Worm (Caenorhabditis elegans) whole organism, mixed stage, embryonic: ENCODE results near the gene ZK1307.9.

Experiments used
- M03D4.4 ChIP-seq: sonication (generic microtip); optimal IDR thresholded peaks from 2 replicates; lab custom pipeline; 2017; ENCODE audit warnings: mild to moderate bottlenecking, missing genetic modification characterization, missing compliant biosample characterization
- bed-3 ChIP-seq: fragments of 200-800 bp; sonication (Bioruptor generic); optimal IDR thresholded peaks from 3 replicates; lab custom pipeline; 2018; ENCODE audit warnings: mild to moderate bottlenecking, missing genetic modification characterization, moderate library complexity, missing compliant biosample characterization
- blmp-1 ChIP-seq: fragments of 150-350 bp; optimal IDR thresholded peaks from 2 replicates; lab custom pipeline; 2014; ENCODE audit warnings: missing biosample characterization, missing genetic modification characterization
- ceh-43 ChIP-seq: fragments of 200-800 bp; sonication (Bioruptor generic); optimal IDR thresholded peaks from 2 replicates; lab custom pipeline; 2018; ENCODE audit warnings: mild to moderate bottlenecking, missing genetic modification characterization, moderate library complexity, missing compliant biosample characterization
- ceh-83 ChIP-seq: fragments of 200-800 bp; sonication (Bioruptor generic); optimal IDR thresholded peaks from 2 replicates; lab custom pipeline; 2018; ENCODE audit warnings: mild to moderate bottlenecking, missing genetic modification characterization, missing compliant biosample characterization
- ces-1 ChIP-seq: fragments of 150-350 bp; optimal IDR thresholded peaks from 2 replicates; lab custom pipeline; 2014; ENCODE audit warnings: missing biosample characterization, missing genetic modification reagents, missing genetic modification characterization
- cnd-1 ChIP-seq: fragments of 200-800 bp; sonication (Bioruptor generic); optimal IDR thresholded peaks from 2 replicates; lab custom pipeline; 2018; ENCODE audit warnings: mild to moderate bottlenecking, missing genetic modification characterization, missing compliant biosample characterization
- drap-1 ChIP-seq: fragments of 200-800 bp; sonication (Bioruptor generic); optimal IDR thresholded peaks from 3 replicates; lab custom pipeline; 2018; ENCODE audit warnings: mild to moderate bottlenecking, missing genetic modification characterization, missing compliant biosample characterization
- elt-1 ChIP-seq: sonication (generic microtip); optimal IDR thresholded peaks from 2 replicates; lab custom pipeline; 2017; ENCODE audit warnings: missing genetic modification characterization, mild to moderate bottlenecking, missing compliant biosample characterization, antibody characterized with exemption, moderate library complexity, borderline replicate concordance; ENCODE audit not compliant: insufficient read depth
- elt-3 ChIP-seq: fragments of 150-350 bp; optimal IDR thresholded peaks from 2 replicates; lab custom pipeline; 2014; ENCODE audit warnings: missing biosample characterization, missing genetic modification characterization
- ham-2 ChIP-seq: fragments of 200-800 bp; sonication (Bioruptor generic); optimal IDR thresholded peaks from 2 replicates; lab custom pipeline; 2018; ENCODE audit warnings: mild to moderate bottlenecking, missing genetic modification characterization, missing compliant biosample characterization
- hlh-1 ChIP-seq: fragments of 150-350 bp; optimal IDR thresholded peaks from 2 replicates; lab custom pipeline; 2014; ENCODE audit warnings: missing biosample characterization, missing genetic modification reagents, missing genetic modification characterization
- lin-13 ChIP-seq: fragments of 150-350 bp; optimal IDR thresholded peaks from 2 replicates; lab custom pipeline; 2014; ENCODE audit warnings: missing biosample characterization, missing genetic modification characterization
- lin-32 ChIP-seq: fragments of 200-800 bp; sonication (Bioruptor generic); optimal IDR thresholded peaks from 2 replicates; lab custom pipeline; 2018; ENCODE audit warnings: mild to moderate bottlenecking, missing genetic modification characterization, missing compliant biosample characterization
- lsy-2 ChIP-seq: fragments of 150-350 bp; optimal IDR thresholded peaks from 2 replicates; lab custom pipeline; 2014; ENCODE audit warnings: missing biosample characterization, missing genetic modification characterization
- mab-5 ChIP-seq: fragments of 150-350 bp; optimal IDR thresholded peaks from 2 replicates; lab custom pipeline; 2014; ENCODE audit warnings: missing biosample characterization, missing genetic modification characterization
- mep-1 ChIP-seq: fragments of 150-350 bp; optimal IDR thresholded peaks from 2 replicates; lab custom pipeline; 2017; ENCODE audit warnings: missing biosample characterization, missing genetic modification reagents, missing genetic modification characterization, inconsistent platforms
- mls-2 ChIP-seq: sonication (generic microtip); optimal IDR thresholded peaks from 2 replicates; lab custom pipeline; 2016; ENCODE audit warnings: mild to moderate bottlenecking, missing genetic modification characterization, moderate library complexity, missing compliant biosample characterization
- nhr-12 ChIP-seq: fragments of 150-350 bp; optimal IDR thresholded peaks from 2 replicates; lab custom pipeline; 2014; ENCODE audit warnings: missing biosample characterization, missing genetic modification characterization
- nhr-2 ChIP-seq: fragments of 150-350 bp; optimal IDR thresholded peaks from 2 replicates; lab custom pipeline; 2014; ENCODE audit warnings: missing biosample characterization, missing genetic modification characterization
- nhr-237 ChIP-seq: fragments of 150-350 bp; optimal IDR thresholded peaks from 2 replicates; lab custom pipeline; 2014; ENCODE audit warnings: missing biosample characterization, missing genetic modification characterization
- nhr-28 ChIP-seq: fragments of 150-350 bp; optimal IDR thresholded peaks from 2 replicates; lab custom pipeline; 2014; ENCODE audit warnings: missing biosample characterization, missing genetic modification characterization
- nhr-76 ChIP-seq: sonication (generic microtip); optimal IDR thresholded peaks from 2 replicates; lab custom pipeline; 2017; ENCODE audit warnings: missing biosample characterization, missing genetic modification characterization
- pha-4 ChIP-seq: fragments of 150-350 bp; optimal IDR thresholded peaks from 2 replicates; lab custom pipeline; 2018; ENCODE audit warnings: missing biosample characterization, missing genetic modification reagents, missing genetic modification characterization
- sem-2 ChIP-seq: fragments of 200-800 bp; sonication (Bioruptor generic); optimal IDR thresholded peaks from 2 replicates; lab custom pipeline; 2018; ENCODE audit warnings: mild to moderate bottlenecking, missing genetic modification characterization, missing compliant biosample characterization
- snpc-4 ChIP-seq: fragments of 150-350 bp; optimal IDR thresholded peaks from 2 replicates; lab custom pipeline; 2014; ENCODE audit warnings: missing biosample characterization, missing genetic modification characterization
- sptf-1 ChIP-seq: sonication (generic microtip); optimal IDR thresholded peaks from 2 replicates; lab custom pipeline; 2017; ENCODE audit warnings: mild to moderate bottlenecking, missing genetic modification characterization, moderate library complexity, missing compliant biosample characterization
- unc-120 ChIP-seq: sonication (generic microtip); optimal IDR thresholded peaks from 2 replicates; lab custom pipeline; 2017; ENCODE audit warnings: missing genetic modification characterization, missing compliant biosample characterization; ENCODE audit not compliant: poor library complexity, severe bottlenecking
- unc-39 ChIP-seq: fragments of 150-350 bp; optimal IDR thresholded peaks from 2 replicates; lab custom pipeline; 2014; ENCODE audit warnings: missing biosample characterization, missing genetic modification characterization
- unc-62 ChIP-seq: fragments of 150-350 bp; optimal IDR thresholded peaks from 2 replicates; lab custom pipeline; 2014; ENCODE audit warnings: missing biosample characterization, missing genetic modification reagents, missing genetic modification characterization
- zip-8 ChIP-seq: fragments of 150-350 bp; optimal IDR thresholded peaks from 2 replicates; lab custom pipeline; 2014; ENCODE audit warnings: missing biosample characterization, missing genetic modification characterization
- ztf-11 ChIP-seq: fragments of 150-350 bp; optimal IDR thresholded peaks from 2 replicates; lab custom pipeline; 2014; ENCODE audit warnings: missing biosample characterization, missing genetic modification characterization

Gene ZK1307.9

DNA sequence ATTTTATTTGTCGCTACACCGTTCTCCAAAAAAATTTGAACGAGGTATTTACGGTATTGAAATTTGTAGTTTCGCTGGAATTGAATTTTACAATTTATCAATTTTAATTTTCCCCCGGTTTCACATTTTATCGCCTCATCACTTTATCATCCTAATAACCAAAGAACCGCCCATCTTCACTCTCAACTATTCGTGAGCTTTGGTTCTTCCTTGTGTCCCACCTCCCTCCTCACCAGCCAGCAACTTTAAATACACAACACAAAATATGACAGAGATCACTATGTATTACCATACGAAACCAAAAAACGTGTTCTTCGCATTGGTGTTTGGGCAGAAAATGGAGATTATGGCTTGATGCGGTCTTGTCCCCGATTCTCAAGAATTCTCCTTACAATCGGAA lies 45.2 kb upstream of the ZK1307.9 start:
- no peak for TF ChIP-seq snpc-4 (tag; lab: Kevin White, UChicago)
- no peak for TF ChIP-seq sptf-1 (tag; lab: Kevin White, UChicago)
- no peak for TF ChIP-seq nhr-237 (tag; lab: Kevin White, UChicago)
- no peak for TF ChIP-seq M03D4.4 (tag; lab: Kevin White, UChicago)
- TF ChIP-seq ham-2 (GFP tag; lab: Kevin White, UChicago) = no peak
- no peak for TF ChIP-seq blmp-1 (tag; lab: Kevin White, UChicago)

DNA sequence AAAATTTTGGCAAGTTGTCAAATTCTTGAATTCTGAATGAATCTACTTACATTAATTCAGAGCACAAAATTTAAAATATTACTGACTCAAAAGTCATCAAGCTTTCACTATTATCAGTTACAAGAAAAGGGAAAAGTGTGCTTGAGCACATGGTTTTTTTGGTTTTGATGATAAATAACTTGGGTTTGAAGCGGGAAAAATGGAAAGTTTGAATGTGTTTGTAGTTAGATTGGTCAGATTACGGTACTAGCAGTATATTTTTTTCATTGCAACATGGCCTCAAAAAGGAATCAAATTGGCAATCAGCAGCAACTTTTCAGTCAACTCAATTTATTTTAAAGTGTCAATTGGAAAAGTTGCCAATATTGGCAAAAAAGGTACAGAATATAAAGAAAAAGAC lies 44.6 kb upstream of the ZK1307.9 start:
- no peak for TF ChIP-seq nhr-76 (tag; lab: Kevin White, UChicago)

DNA sequence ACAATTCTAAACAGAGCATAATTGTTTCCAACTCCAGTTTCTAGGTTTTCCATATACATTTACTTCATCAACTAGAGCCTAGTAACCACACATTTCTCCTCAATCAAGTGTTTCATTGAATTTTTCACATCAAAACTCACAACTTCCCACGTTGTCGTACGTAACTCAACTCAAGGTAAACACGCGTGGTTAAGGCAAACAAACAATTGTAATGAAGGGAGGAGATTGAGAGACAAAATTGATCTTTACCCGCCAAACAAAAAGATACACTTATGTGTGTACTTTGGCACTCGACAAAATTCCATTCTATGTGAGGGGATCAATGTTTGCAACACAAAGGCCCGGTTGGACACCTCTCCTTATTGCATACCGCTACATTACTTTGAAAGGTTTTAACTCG lies 44.0 kb upstream of the ZK1307.9 start, which contains the start of gene nhr-19:
Gene nhr-19 (minus strand): TSS at position 191 of the 400 bp plus-strand sequence.
- TF ChIP-seq pha-4 (tag; lab: Kevin White, UChicago) (peak; percentile 10), cnd-1 (no peak), M03D4.4 (tag; lab: Kevin White, UChicago) (no peak), mls-2 (tag; lab: Kevin White, UChicago) (no peak)
- TF ChIP-seq, all 35 proteins: peak for 1

DNA sequence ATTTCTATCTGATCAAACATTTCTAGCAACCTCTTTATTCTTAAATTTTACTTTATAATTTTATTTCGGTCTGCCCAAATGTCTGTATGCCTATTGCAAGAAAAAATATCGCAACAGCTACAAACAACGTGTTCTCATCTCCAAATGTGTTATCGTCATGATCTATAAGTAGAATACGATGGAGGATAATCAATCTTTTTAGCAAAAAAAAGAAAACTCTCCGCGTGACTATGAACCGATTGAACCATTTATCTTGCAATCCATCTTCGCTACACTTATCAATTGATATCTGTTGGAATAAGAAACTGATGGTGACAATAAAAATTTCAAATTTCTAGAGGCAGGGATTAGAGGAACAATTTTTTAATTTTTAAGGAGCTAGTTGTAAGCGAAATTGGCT lies 43.3 kb upstream of the ZK1307.9 start:
- TF ChIP-seq hlh-1 (tag; lab: Kevin White, UChicago) (no peak), elt-1 (tag; lab: Kevin White, UChicago) (peak; percentile 37), nhr-12 (tag; lab: Kevin White, UChicago) (no peak), mep-1 (tag; lab: Kevin White, UChicago) (no peak)

DNA sequence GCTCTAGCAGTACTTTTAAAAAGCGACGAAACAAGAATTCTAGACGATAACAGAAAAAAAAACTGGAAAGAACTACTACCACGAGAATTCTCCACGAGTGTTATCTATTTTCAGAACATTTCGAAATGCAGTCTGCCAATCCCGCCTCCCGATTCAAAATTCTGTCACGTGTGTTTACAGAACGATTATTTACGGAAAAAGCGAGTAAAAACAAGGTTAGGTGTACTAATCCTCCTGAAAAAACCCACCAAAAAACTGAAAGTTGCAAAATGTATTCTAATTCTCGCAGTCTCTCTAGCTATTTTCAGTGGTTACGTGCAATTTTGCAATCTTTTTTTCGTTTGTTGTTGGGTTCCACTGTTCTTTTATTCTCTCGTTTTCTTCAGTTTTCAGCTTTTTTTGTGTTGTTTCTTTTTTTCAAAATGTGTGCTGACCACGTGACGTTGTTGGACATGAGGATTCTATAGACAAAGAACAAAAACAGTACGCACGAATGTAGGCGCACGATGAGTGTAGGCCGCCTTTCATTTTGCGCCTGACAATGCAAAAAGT lies 42.7 kb upstream of the ZK1307.9 start:
- no peak for TF ChIP-seq M03D4.4 (tag; lab: Kevin White, UChicago)
- no peak for TF ChIP-seq ceh-43 (GFP tag; lab: Kevin White, UChicago)
- TF ChIP-seq nhr-76 (tag; lab: Kevin White, UChicago) = no peak
- TF ChIP-seq lsy-2 (tag; lab: Kevin White, UChicago) = no peak
- no peak for TF ChIP-seq nhr-28 (tag; lab: Kevin White, UChicago)
- TF ChIP-seq zip-8 (tag; lab: Kevin White, UChicago) = no peak
- TF ChIP-seq unc-39 (tag; lab: Kevin White, UChicago) = no peak
- no peak for TF ChIP-seq bed-3 (GFP tag; lab: Kevin White, UChicago)
- TF ChIP-seq sptf-1 (tag; lab: Kevin White, UChicago) = no peak
- TF ChIP-seq mls-2 (tag; lab: Kevin White, UChicago) = no peak
- no peak for TF ChIP-seq lin-13 (tag; lab: Kevin White, UChicago)
- no peak for TF ChIP-seq elt-1 (tag; lab: Kevin White, UChicago)
- no peak for TF ChIP-seq nhr-237 (tag; lab: Kevin White, UChicago)
- TF ChIP-seq mab-5 (tag; lab: Kevin White, UChicago) = no peak
- no peak for TF ChIP-seq pha-4 (tag; lab: Kevin White, UChicago)
- TF ChIP-seq nhr-2 (tag; lab: Kevin White, UChicago) = no peak
- no peak for TF ChIP-seq unc-120 (tag; lab: Kevin White, UChicago)
- no peak for TF ChIP-seq sem-2 (GFP tag; lab: Kevin White, UChicago)
- no peak for TF ChIP-seq snpc-4 (tag; lab: Kevin White, UChicago)
- no peak for TF ChIP-seq lin-32
- TF ChIP-seq, all 35 proteins: peak for 0

DNA sequence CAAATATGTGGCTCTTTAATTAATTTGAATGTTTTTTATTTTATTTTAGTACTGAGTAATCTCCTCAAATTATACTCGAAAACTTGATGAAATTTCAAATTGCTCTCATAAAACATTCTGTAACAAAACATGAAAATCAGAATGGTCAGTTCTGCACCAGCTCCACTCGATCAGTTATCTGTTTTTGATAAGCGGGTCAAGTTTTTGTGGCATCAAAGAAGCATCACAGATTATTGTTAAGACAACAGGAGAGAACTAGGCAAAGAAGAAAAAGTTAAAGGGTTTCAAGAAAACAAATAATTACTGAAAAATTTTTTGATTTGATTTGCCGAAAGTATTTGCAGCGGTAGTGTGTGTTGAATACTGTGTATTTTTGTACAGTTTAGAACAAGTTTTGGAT lies 42.2 kb upstream of the ZK1307.9 start:
- TF ChIP-seq ztf-11 (no peak), M03D4.4 (tag; lab: Kevin White, UChicago) (no peak), ces-1 (GFP tag; lab: Kevin White, UChicago) (no peak), drap-1 (no peak), cnd-1 (no peak), ham-2 (GFP tag; lab: Kevin White, UChicago) (no peak), hlh-1 (tag; lab: Kevin White, UChicago) (no peak), pha-4 (tag; lab: Kevin White, UChicago) (no peak), elt-3 (tag; lab: Kevin White, UChicago) (no peak), ceh-83 (GFP tag; lab: Kevin White, UChicago) (no peak), unc-62 (GFP tag; lab: Kevin White, UChicago) (no peak), mep-1 (tag; lab: Kevin White, UChicago) (no peak), snpc-4 (tag; lab: Kevin White, UChicago) (no peak)
